Fruit fly (Drosophila melanogaster): ENCODE data around the gene Whamy.

The Whamy gene

dm6 chr3R:9767620-9768592 is 6.3 kb downstream of the Whamy start, which contains the start of gene Naa80 (continued):
- TF ChIP-seq cas (GFP tag; IDR thresholded peaks at IDR 0.05) (peak; percentile 26; the same call in 1 of the 2 replicates), ftz-f1 (GFP tag; optimal IDR thresholded peaks at IDR 0.05) (peak; percentile 88), zen2 (GFP tag; IDR thresholded peaks at IDR 0.05; ENCODE audit: partially characterized antibody) (no peak), ranshi (GFP tag; IDR thresholded peaks at IDR 0.05) (peak; percentile 54; the same call in 1 of the 2 replicates), zfh2 (GFP tag; optimal IDR thresholded peaks at IDR 0.05) (peak; percentile 89), zf30C (GFP tag; optimal IDR thresholded peaks at IDR 0.05) (no peak), Bgb (GFP tag; IDR thresholded peaks at IDR 0.05; ENCODE audit: partially characterized antibody) (peak; percentile 66), crp (GFP tag; optimal IDR thresholded peaks at IDR 0.05) (peak in 1 of 2 experiments; percentile 45), cwo (GFP tag; optimal IDR thresholded peaks at IDR 0.05) (peak; percentile 25), sisA (GFP tag; IDR thresholded peaks at IDR 0.05) (peak; percentile 60), CG18619 (GFP tag; optimal IDR thresholded peaks at IDR 0.05) (peak; percentile 54), seq (GFP tag; IDR thresholded peaks at IDR 0.05) (0 out of 2 replicates have a peak, but pooled peaks have one; percentile 33), Camta (GFP tag; optimal IDR thresholded peaks at IDR 0.05) (peak; percentile 35), CG33213 (GFP tag; optimal IDR thresholded peaks at IDR 0.05) (peak; percentile 57), jigr1 (GFP tag; IDR thresholded peaks at IDR 0.05) (no peak), her (GFP tag; optimal IDR thresholded peaks at IDR 0.05) (peak; percentile 84)

dm6 chr3R:9762955-9763931 is 11.0 kb downstream of the Whamy start, which contains the start of the genes Snap24 and CG8478:
Gene Snap24, minus strand, starts transcription at chr3R:9763150.
Gene CG8478, plus strand, starts transcription at chr3R:9763650.
- no peak for TF ChIP-seq esg (GFP tag; conservative IDR thresholded peaks at IDR 0.05)
- no peak for TF ChIP-seq Aef1 (GFP tag; IDR thresholded peaks at IDR 0.05)
- TF ChIP-seq ato (GFP tag; IDR thresholded peaks at IDR 0.05; ENCODE audit: partially characterized antibody): peak; percentile 80
- TF ChIP-seq gsb (GFP tag; IDR thresholded peaks at IDR 0.05): no peak
- peak; percentile 15 for TF ChIP-seq CoRest (tag; optimal IDR thresholded peaks at IDR 0.05)
- no peak for TF ChIP-seq p53 (GFP tag; optimal IDR thresholded peaks at IDR 0.05)
- TF ChIP-seq nau (GFP tag; optimal IDR thresholded peaks at IDR 0.05): no peak
- no peak for TF ChIP-seq Ravus (GFP tag; IDR thresholded peaks at IDR 0.05)
- TF ChIP-seq CG12659 (GFP tag; optimal IDR thresholded peaks at IDR 0.05): peak; percentile 26
- no peak for TF ChIP-seq Hr39 (optimal IDR thresholded peaks at IDR 0.05)
- no peak for TF ChIP-seq CG2678 (tag; optimal IDR thresholded peaks at IDR 0.05)
- peak; percentile 85 for TF ChIP-seq Bgb (GFP tag; IDR thresholded peaks at IDR 0.05; ENCODE audit: partially characterized antibody)
- no peak for TF ChIP-seq Atf6 (GFP tag; IDR thresholded peaks at IDR 0.05)
- peak; percentile 73; the same call in 2 of the 3 replicates for TF ChIP-seq vnd (GFP tag; IDR thresholded peaks at IDR 0.05; ENCODE audit: partially characterized antibody)
- TF ChIP-seq Doc3 (GFP tag; IDR thresholded peaks at IDR 0.05; ENCODE audit: partially characterized antibody): peak; percentile 71
- TF ChIP-seq CG16813 (GFP tag; IDR thresholded peaks at IDR 0.05; ENCODE audit: partially characterized antibody): peak; percentile 81
- no peak for TF ChIP-seq sens-2 (GFP tag; IDR thresholded peaks at IDR 0.05)
- TF ChIP-seq CG17361 (GFP tag; IDR thresholded peaks at IDR 0.05): peak; percentile 43; the same call in 1 of the 3 replicates
- peak; percentile 84 for TF ChIP-seq rib (GFP tag; IDR thresholded peaks at IDR 0.05)
- no peak for TF ChIP-seq cato (GFP tag; optimal IDR thresholded peaks at IDR 0.05; ENCODE audit: borderline replicate concordance)
- TF ChIP-seq fru (optimal IDR thresholded peaks at IDR 0.05): no peak
- peak; percentile 42 for TF ChIP-seq CG12391 (tag; optimal IDR thresholded peaks at IDR 0.05)
- peak; percentile 66 for TF ChIP-seq CG2116 (GFP tag; optimal IDR thresholded peaks at IDR 0.05)
- peak; percentile 82 for TF ChIP-seq bbx (GFP tag; IDR thresholded peaks at IDR 0.05; ENCODE audit: partially characterized antibody)
- TF ChIP-seq tna (GFP tag; IDR thresholded peaks at IDR 0.05; ENCODE audit: partially characterized antibody): peak; percentile 68; the same call in 1 of the 2 replicates
- TF ChIP-seq unc-4 (GFP tag; IDR thresholded peaks at IDR 0.05; ENCODE audit: partially characterized antibody): peak; percentile 74
- TF ChIP-seq pita (GFP tag; optimal IDR thresholded peaks at IDR 0.05): peak; percentile 46
- no peak for TF ChIP-seq CG7987 (GFP tag; optimal IDR thresholded peaks at IDR 0.05)
- TF ChIP-seq CG7357 (GFP tag; IDR thresholded peaks at IDR 0.05): peak; percentile 96

Measured in whole organism, embryonic.